Fruit fly (Drosophila melanogaster): Measurements from ENCODE around the gene tilB.

Gene tilB

dm6 chrX:22479207-22479820 is 29.8 kb downstream of the tilB start (continued):
- TF ChIP-seq CG16815 (GFP tag; optimal IDR thresholded peaks at IDR 0.05) (no peak), BtbVII (GFP tag; optimal IDR thresholded peaks at IDR 0.05) (peak; percentile 12), CG4404 (GFP tag; IDR thresholded peaks at IDR 0.05) (no peak), lbe (GFP tag; optimal IDR thresholded peaks at IDR 0.05) (peak; percentile 20), CG31365 (tag; optimal IDR thresholded peaks at IDR 0.05) (no peak), Neu2 (GFP tag; optimal IDR thresholded peaks at IDR 0.05; ENCODE audit: borderline replicate concordance) (no peak), CG1529 (GFP tag; optimal IDR thresholded peaks at IDR 0.05) (peak; percentile 10), Eip74EF (GFP tag; optimal IDR thresholded peaks at IDR 0.05) (peak in 1 of 2 experiments; percentile 36), CG7928 (GFP tag; optimal IDR thresholded peaks at IDR 0.05) (no peak), CG43689 (GFP tag; IDR thresholded peaks at IDR 0.05) (no peak), Ptx1 (GFP tag; IDR thresholded peaks at IDR 0.05) (0 out of 2 replicates have a peak, but pooled peaks have one; percentile 29)

- TF ChIP-seq Dll (GFP tag; IDR thresholded peaks at IDR 0.05; ENCODE audit: partially characterized antibody) (no peak), CG32532 (GFP tag; IDR thresholded peaks at IDR 0.05) (peak; percentile 15; the same call in 1 of the 2 replicates), oc (tag; optimal IDR thresholded peaks at IDR 0.05) (no peak), CG2199 (GFP tag; IDR thresholded peaks at IDR 0.05) (0 out of 3 replicates have a peak, but pooled peaks have one; percentile 9), Med (GFP tag) (peak; percentile 45), D19A (tag; optimal IDR thresholded peaks at IDR 0.05) (peak; percentile 53), ewg (GFP tag; optimal IDR thresholded peaks at IDR 0.05) (peak; percentile 89), emc (GFP tag; optimal IDR thresholded peaks at IDR 0.05) (no peak), Ets97D (GFP tag; optimal IDR thresholded peaks at IDR 0.05) (peak; percentile 48), Hmr (GFP tag; optimal IDR thresholded peaks at IDR 0.05) (peak; percentile 18)
These were observed 31.1 kb downstream of the tilB start for dm6 chrX:22480612-22481011.

dm6 chrX:22481131-22481530 is 31.6 kb downstream of the tilB start:
- TF ChIP-seq CG12236 (GFP tag; optimal IDR thresholded peaks at IDR 0.05) (no peak), cg (GFP tag; optimal IDR thresholded peaks at IDR 0.05) (peak; percentile 44), CG10654 (GFP tag; optimal IDR thresholded peaks at IDR 0.05) (no peak), chif (GFP tag; optimal IDR thresholded peaks at IDR 0.05) (no peak), MESR4 (GFP tag; optimal IDR thresholded peaks at IDR 0.05) (peak; percentile 0), CG12769 (tag; optimal IDR thresholded peaks at IDR 0.05) (peak; percentile 12), CG34422 (GFP tag; IDR thresholded peaks at IDR 0.05) (peak; percentile 32; the same call in 1 of the 3 replicates), CG2199 (GFP tag; IDR thresholded peaks at IDR 0.05) (0 out of 3 replicates have a peak, but pooled peaks have one; percentile 9), CG8924 (tag; optimal IDR thresholded peaks at IDR 0.05) (peak; percentile 27), CG13624 (GFP tag; optimal IDR thresholded peaks at IDR 0.05) (peak; percentile 93), dm (GFP tag; optimal IDR thresholded peaks at IDR 0.05) (peak; percentile 8), nau (GFP tag; optimal IDR thresholded peaks at IDR 0.05) (no peak), kni (GFP tag; optimal IDR thresholded peaks at IDR 0.05) (no peak), YL-1 (GFP tag; optimal IDR thresholded peaks at IDR 0.05) (peak; percentile 24), CG10321 (GFP tag; IDR thresholded peaks at IDR 0.05) (peak; percentile 64), CG1832 (GFP tag; optimal IDR thresholded peaks at IDR 0.05) (peak; percentile 67), Med (GFP tag) (peak; percentile 31), Trl (optimal IDR thresholded peaks at IDR 0.05) (peak; percentile 40 to 49), Trl (GFP tag; optimal IDR thresholded peaks at IDR 0.05) (no peak), sr (GFP tag; IDR thresholded peaks at IDR 0.05) (0 out of 3 replicates have a peak, but pooled peaks have one; percentile 14), sens (GFP tag) (peak; percentile 55), run (tag; optimal IDR thresholded peaks at IDR 0.05) (no peak), sqz (GFP tag; optimal IDR thresholded peaks at IDR 0.05) (peak; percentile 34), nerfin-2 (GFP tag; IDR thresholded peaks at IDR 0.05; ENCODE audit: partially characterized antibody) (no peak), sug (tag; optimal IDR thresholded peaks at IDR 0.05) (peak; percentile 2), CG13287 (GFP tag; IDR thresholded peaks at IDR 0.05; ENCODE audit: partially characterized antibody) (peak; percentile 15; the same call in 1 of the 2 replicates), Drgx (GFP tag; IDR thresholded peaks at IDR 0.05) (peak; percentile 28; the same call in 1 of the 2 replicates), usp (GFP tag; optimal IDR thresholded peaks at IDR 0.05) (no peak)
